Worm (Caenorhabditis elegans) whole organism, L3 larva: ENCODE results near the gene B0365.9.

Source experiments
- ZK546.5 ChIP-seq: sonication (generic microtip); optimal IDR thresholded peaks from 2 replicates; lab custom pipeline; 2017; ENCODE audit warnings: missing biosample characterization, missing genetic modification characterization
- lin-39 ChIP-seq: fragments of 150-350 bp; optimal IDR thresholded peaks from 2 replicates; lab custom pipeline; 2018; ENCODE audit warnings: missing biosample characterization, missing genetic modification reagents, missing genetic modification characterization
- mdl-1 ChIP-seq: fragments of 150-350 bp; optimal IDR thresholded peaks from 2 replicates; lab custom pipeline; 2014; ENCODE audit warnings: missing biosample characterization, missing genetic modification characterization
- pha-4 ChIP-seq: fragments of 150-350 bp; optimal IDR thresholded peaks from 2 replicates; lab custom pipeline; 2014; ENCODE audit warnings: missing biosample characterization, missing genetic modification reagents, missing genetic modification characterization
- sea-2 ChIP-seq: fragments of 150-350 bp; sonication (generic microtip); optimal IDR thresholded peaks from 4 replicates; lab custom pipeline; 2014; ENCODE audit warnings: missing biosample characterization, missing genetic modification reagents, missing genetic modification characterization

ce11 chrV:13173718-13174117 is 40.4 kb upstream of the B0365.9 start:
- TF ChIP-seq lin-39 (tag; lab: Kevin White, UChicago): no peak
- no peak for TF ChIP-seq ZK546.5
- no peak for TF ChIP-seq mdl-1 (tag; lab: Kevin White, UChicago)
- no peak for TF ChIP-seq sea-2 (GFP tag; lab: Kevin White, UChicago)
- TF ChIP-seq pha-4: no peak
